Fruit fly (Drosophila melanogaster) whole organism, embryonic: ENCODE data around the gene mld.

ENCODE experiments used
- CG10543 ChIP-seq: fragments of 200-800 bp; sonication (Bioruptor generic); optimal IDR thresholded peaks from 3 replicates; lab custom pipeline; 2017; ENCODE audit warnings: missing biosample characterization, mild to moderate bottlenecking, missing genetic modification characterization, moderate library complexity
- CG11456 ChIP-seq: fragments of 200-800 bp; sonication (Bioruptor generic); IDR thresholded peaks from 3 replicates; pipeline ENCODE4 v1.3.6; 2022; ENCODE audit warnings: missing biosample characterization, missing genetic modification characterization
- CG12299 ChIP-seq: fragments of 200-800 bp; sonication (Bioruptor generic); optimal IDR thresholded peaks from 2 replicates; lab custom pipeline; 2018; ENCODE audit warnings: missing biosample characterization, mild to moderate bottlenecking, missing genetic modification characterization
- CG1233 ChIP-seq: fragments of 200-800 bp; sonication (Bioruptor generic); optimal IDR thresholded peaks from 4 replicates; lab custom pipeline; 2018; ENCODE audit warnings: missing biosample characterization, mild to moderate bottlenecking, missing genetic modification characterization
- CG13287 ChIP-seq: fragments of 200-800 bp; sonication (Bioruptor generic); IDR thresholded peaks from 2 replicates; pipeline ENCODE4 v1.3.6; 2022; ENCODE audit warnings: missing biosample characterization, missing genetic modification characterization; ENCODE audit not compliant: partially characterized antibody
- CG13424 ChIP-seq: fragments of 200-800 bp; sonication (Bioruptor generic); optimal IDR thresholded peaks from 2 replicates; lab custom pipeline; 2019; ENCODE audit warnings: missing biosample characterization, mild to moderate bottlenecking, missing genetic modification characterization, moderate library complexity
- CG13894 ChIP-seq: fragments of 200-800 bp; sonication (Bioruptor generic); optimal IDR thresholded peaks from 3 replicates; lab custom pipeline; 2018; ENCODE audit warnings: missing biosample characterization, mild to moderate bottlenecking, missing genetic modification characterization, moderate library complexity
- CG14667 ChIP-seq: fragments of 200-800 bp; sonication (Bioruptor generic); IDR thresholded peaks from 2 replicates; pipeline ENCODE4 v1.3.6; 2022; ENCODE audit warnings: missing biosample characterization, missing genetic modification characterization
- CG16813 ChIP-seq: fragments of 200-800 bp; sonication (Bioruptor generic); IDR thresholded peaks from 3 replicates; pipeline ENCODE4 v1.3.6; 2022; ENCODE audit warnings: missing biosample characterization, missing genetic modification characterization; ENCODE audit not compliant: partially characterized antibody
- CG17361 ChIP-seq: fragments of 200-800 bp; sonication (Bioruptor generic); IDR thresholded peaks from 3 replicates; pipeline ENCODE4 v1.3.6; 2022; ENCODE audit warnings: missing biosample characterization, missing genetic modification characterization
- CG1792 ChIP-seq: fragments of 200-800 bp; sonication (Bioruptor generic); optimal IDR thresholded peaks from 2 replicates; lab custom pipeline; 2016; ENCODE audit warnings: missing biosample characterization, missing genetic modification characterization
- CG2129 ChIP-seq: fragments of 200-800 bp; sonication (Bioruptor generic); IDR thresholded peaks from 2 replicates; pipeline ENCODE4 v1.3.6; 2022; ENCODE audit warnings: missing biosample characterization, missing genetic modification characterization; ENCODE audit not compliant: partially characterized antibody
- CG3281 ChIP-seq: fragments of 200-800 bp; sonication (Bioruptor generic); optimal IDR thresholded peaks from 3 replicates; lab custom pipeline; 2017; ENCODE audit warnings: missing biosample characterization, mild to moderate bottlenecking, missing genetic modification characterization
- CG34376 ChIP-seq: fragments of 200-800 bp; sonication (Bioruptor generic); optimal IDR thresholded peaks from 2 replicates; lab custom pipeline; 2018; ENCODE audit warnings: missing biosample characterization, mild to moderate bottlenecking, missing genetic modification characterization
- CG34422 ChIP-seq: fragments of 200-800 bp; sonication (Bioruptor generic); IDR thresholded peaks from 3 replicates; pipeline ENCODE4 v1.3.6; 2022; ENCODE audit warnings: missing biosample characterization, missing genetic modification characterization
- CG9727 ChIP-seq: fragments of 200-800 bp; sonication (Bioruptor generic); optimal IDR thresholded peaks from 3 replicates; lab custom pipeline; 2017; ENCODE audit warnings: missing biosample characterization, mild to moderate bottlenecking, missing genetic modification characterization
- Dad ChIP-seq: fragments of 200-800 bp; sonication (Bioruptor generic); optimal IDR thresholded peaks from 3 replicates; lab custom pipeline; 2016; ENCODE audit warnings: missing biosample characterization, missing genetic modification characterization
- Deaf1 ChIP-seq: fragments of 200-800 bp; optimal IDR thresholded peaks from 3 replicates; lab custom pipeline; 2019; ENCODE audit warnings: missing biosample characterization, mild to moderate bottlenecking, missing genetic modification characterization, moderate library complexity
- H2.0 ChIP-seq: fragments of 200-800 bp; sonication (Bioruptor generic); IDR thresholded peaks from 2 replicates; pipeline ENCODE4 v1.3.6; 2022; ENCODE audit warnings: missing biosample characterization, missing genetic modification characterization
- Jarid2 ChIP-seq: fragments of 200-800 bp; sonication (Bioruptor generic); optimal IDR thresholded peaks from 3 replicates; lab custom pipeline; 2017; ENCODE audit warnings: mild to moderate bottlenecking, missing biosample characterization, missing genetic modification reagents, missing genetic modification characterization
- Lpt ChIP-seq: fragments of >200 bp; optimal IDR thresholded peaks from 2 replicates; lab custom pipeline; 2018; ENCODE audit warnings: missing biosample characterization, missing genetic modification characterization
- Mes4 ChIP-seq: fragments of 200-800 bp; sonication (Bioruptor generic); optimal IDR thresholded peaks from 2 replicates; lab custom pipeline; 2016; ENCODE audit warnings: missing biosample characterization, missing genetic modification characterization
- Pdp1 ChIP-seq, 2 experiments: fragments of 200-800 bp; sonication (Bioruptor generic); optimal IDR thresholded peaks; 3 replicates each; lab custom pipeline; 2016; ENCODE audit warnings: missing biosample characterization in 2 of 2, missing genetic modification characterization in 2 of 2, mild to moderate bottlenecking in 1 of 2, moderate library complexity in 1 of 2
- Rfx ChIP-seq: fragments of 200-800 bp; sonication (Bioruptor generic); IDR thresholded peaks from 2 replicates; pipeline ENCODE4 v1.3.6; 2022; ENCODE audit warnings: missing biosample characterization, missing genetic modification characterization
- Side ChIP-seq: fragments of 200-800 bp; sonication (Bioruptor generic); optimal IDR thresholded peaks from 2 replicates; lab custom pipeline; 2016; ENCODE audit warnings: missing biosample characterization, missing genetic modification characterization
- Sry-β ChIP-seq: fragments of 200-800 bp; sonication (Bioruptor generic); optimal IDR thresholded peaks from 2 replicates; lab custom pipeline; 2018; ENCODE audit warnings: missing biosample characterization, mild to moderate bottlenecking, missing genetic modification characterization, moderate library complexity
- Xbp1 ChIP-seq: fragments of 200-800 bp; sonication (Bioruptor generic); optimal IDR thresholded peaks from 3 replicates; lab custom pipeline; 2016; ENCODE audit warnings: missing biosample characterization, mild to moderate bottlenecking, missing genetic modification characterization
- abd-A ChIP-seq: fragments of 200-800 bp; sonication (Bioruptor generic); optimal IDR thresholded peaks from 3 replicates; lab custom pipeline; 2019; ENCODE audit warnings: missing biosample characterization, mild to moderate bottlenecking, missing genetic modification characterization, moderate library complexity
- amos ChIP-seq: fragments of 200-800 bp; sonication (Bioruptor generic); IDR thresholded peaks from 2 replicates; pipeline ENCODE4 v1.3.6; 2022; ENCODE audit warnings: missing biosample characterization, missing genetic modification characterization; ENCODE audit not compliant: partially characterized antibody
- bowl ChIP-seq: fragments of 200-800 bp; sonication (Bioruptor generic); IDR thresholded peaks from 2 replicates; pipeline ENCODE4 v1.3.6; 2022; ENCODE audit warnings: missing biosample characterization, missing genetic modification characterization
- bsh ChIP-seq, 2 experiments: fragments of 200-800 bp; sonication (Bioruptor generic); optimal IDR thresholded peaks; 2 replicates each; lab custom pipeline; 2017 to 2018; ENCODE audit warnings: mild to moderate bottlenecking in 2 of 2, missing biosample characterization in 2 of 2, missing genetic modification characterization in 2 of 2, moderate library complexity in 1 of 2
- btn ChIP-seq: fragments of 200-800 bp; sonication (Bioruptor generic); optimal IDR thresholded peaks from 2 replicates; lab custom pipeline; 2016; ENCODE audit warnings: missing biosample characterization, missing genetic modification characterization
- chinmo ChIP-seq: fragments of 200-800 bp; sonication (Bioruptor generic); IDR thresholded peaks from 4 replicates; pipeline ENCODE4 v1.3.6; 2022; ENCODE audit warnings: missing biosample characterization, missing genetic modification characterization; ENCODE audit not compliant: partially characterized antibody
- ems ChIP-seq: fragments of 200-800 bp; sonication (Bioruptor generic); optimal IDR thresholded peaks from 3 replicates; lab custom pipeline; 2016; ENCODE audit warnings: missing biosample characterization, missing genetic modification characterization
- fu2 ChIP-seq: fragments of 200-800 bp; sonication (Bioruptor generic); optimal IDR thresholded peaks from 2 replicates; lab custom pipeline; 2016; ENCODE audit warnings: missing biosample characterization, missing genetic modification characterization
- gro ChIP-seq: fragments of 200-800 bp; sonication (Bioruptor generic); optimal IDR thresholded peaks from 2 replicates; lab custom pipeline; 2016; ENCODE audit warnings: missing biosample characterization, missing genetic modification characterization
- hb ChIP-seq: fragments of 200-800 bp; sonication (Bioruptor generic); IDR thresholded peaks from 3 replicates; pipeline ENCODE4 v1.3.6; 2022; ENCODE audit warnings: missing biosample characterization, missing genetic modification characterization; ENCODE audit not compliant: partially characterized antibody
- mld ChIP-seq: fragments of 200-800 bp; sonication (Bioruptor generic); IDR thresholded peaks from 3 replicates; pipeline ENCODE4 v1.3.6; 2022; ENCODE audit warnings: missing biosample characterization, missing genetic modification characterization; ENCODE audit not compliant: partially characterized antibody
- nerfin-1 ChIP-seq: fragments of 200-800 bp; sonication (Bioruptor generic); optimal IDR thresholded peaks from 3 replicates; lab custom pipeline; 2019; ENCODE audit warnings: missing biosample characterization, mild to moderate bottlenecking, missing genetic modification characterization, moderate library complexity
- org-1 ChIP-seq: fragments of 200-800 bp; sonication (Bioruptor generic); optimal IDR thresholded peaks from 2 replicates; lab custom pipeline; 2017; ENCODE audit warnings: missing biosample characterization, missing genetic modification characterization
- pum ChIP-seq: fragments of 200-800 bp; sonication (Bioruptor generic); optimal IDR thresholded peaks from 2 replicates; lab custom pipeline; 2016; ENCODE audit warnings: missing biosample characterization, missing genetic modification characterization
- sc ChIP-seq, 3 experiments: fragments of >200 bp in 2 of 3; fragments of 200-800 bp in 1 of 3; sonication (Bioruptor generic) in 1 of 3; optimal IDR thresholded peaks; 2 replicates in 2 of 3; 3 replicates in 1 of 3; lab custom pipeline; 2017; ENCODE audit warnings: mild to moderate bottlenecking in 1 of 3, missing biosample characterization in 1 of 3, missing genetic modification characterization in 1 of 3, missing genetic modification reagents in 1 of 3
- schlank ChIP-seq: fragments of 200-800 bp; sonication (Bioruptor generic); optimal IDR thresholded peaks from 2 replicates; lab custom pipeline; 2018; ENCODE audit warnings: missing biosample characterization, mild to moderate bottlenecking, missing genetic modification characterization
- sd ChIP-seq: fragments of 200-800 bp; sonication (Bioruptor generic); optimal IDR thresholded peaks from 3 replicates; lab custom pipeline; 2018; ENCODE audit warnings: missing biosample characterization, mild to moderate bottlenecking, missing genetic modification characterization, moderate library complexity
- seq ChIP-seq: fragments of 200-800 bp; sonication (Bioruptor generic); IDR thresholded peaks from 2 replicates; pipeline ENCODE4 v1.3.6; 2022; ENCODE audit warnings: missing biosample characterization, missing genetic modification characterization
- so ChIP-seq: fragments of 200-800 bp; sonication (Bioruptor generic); IDR thresholded peaks from 3 replicates; pipeline ENCODE4 v1.3.6; 2022; ENCODE audit warnings: missing biosample characterization, missing genetic modification characterization
- tin ChIP-seq: fragments of 200-800 bp; sonication (Bioruptor generic); optimal IDR thresholded peaks from 3 replicates; lab custom pipeline; 2016; ENCODE audit warnings: missing biosample characterization, missing genetic modification characterization
- tio ChIP-seq: fragments of 200-800 bp; sonication (Bioruptor generic); optimal IDR thresholded peaks from 2 replicates; lab custom pipeline; 2017; ENCODE audit warnings: missing biosample characterization, missing genetic modification characterization, inconsistent platforms
- vvl ChIP-seq: fragments of 200-800 bp; sonication (Bioruptor generic); IDR thresholded peaks from 2 replicates; pipeline ENCODE4 v1.3.6; 2022; ENCODE audit warnings: missing biosample characterization, missing genetic modification characterization

Gene mld

dm6 chr3R:24548832-24549231, 36.6 kb upstream of the mld start:
- TF ChIP-seq CG12299 (tag; lab: Kevin White, UChicago) (no peak), chinmo (GFP tag; lab: Robert Waterston, UW) (peak; percentile 73; the same call in 3 of the 4 replicates), CG9727 (GFP tag; lab: Kevin White, UChicago) (no peak), sd (peak; percentile 1), CG11456 (GFP tag; lab: Robert Waterston, UW) (no peak), hb (no peak), CG3281 (GFP tag; lab: Kevin White, UChicago) (no peak), Side (GFP tag; lab: Kevin White, UChicago) (no peak), Jarid2 (peak; percentile 49), CG34422 (GFP tag; lab: Robert Waterston, UW) (peak; percentile 26; the same call in 1 of the 3 replicates), mld (GFP tag; lab: Robert Waterston, UW) (no peak), Lpt (no peak), org-1 (GFP tag; lab: Kevin White, UChicago) (no peak), schlank (tag; lab: Kevin White, UChicago) (no peak), pum (GFP tag; lab: Kevin White, UChicago) (no peak), vvl (GFP tag; lab: Robert Waterston, UW) (0 out of 2 replicates have a peak, but pooled peaks have one; percentile 27), CG1792 (GFP tag; lab: Kevin White, UChicago) (no peak), CG13894 (peak; percentile 52), bsh (GFP tag; optimal IDR thresholded peaks at IDR 0.05; lab: Kevin White, UChicago) (no peak), CG14667 (GFP tag; lab: Robert Waterston, UW) (no peak), tin (GFP tag; lab: Kevin White, UChicago) (no peak), Mes4 (no peak), seq (GFP tag; lab: Robert Waterston, UW) (no peak), CG17361 (GFP tag; lab: Robert Waterston, UW) (no peak), CG34376 (peak; percentile 50), CG13287 (GFP tag; lab: Robert Waterston, UW) (peak; percentile 44; the same call in 1 of the 2 replicates), bowl (no peak), ems (GFP tag; lab: Kevin White, UChicago) (no peak), CG1233 (no peak), CG13424 (no peak), Rfx (peak; percentile 20; the same call in 1 of the 2 replicates), CG16813 (GFP tag; lab: Robert Waterston, UW) (no peak), Pdp1 (GFP tag; optimal IDR thresholded peaks at IDR 0.05; lab: Kevin White, UChicago) (peak in 1 of 2 experiments; percentile 68), Deaf1 (tag; lab: Kevin White, UChicago) (peak; percentile 14), CG2129 (GFP tag; lab: Robert Waterston, UW) (no peak), Xbp1 (no peak), gro (GFP tag; lab: Kevin White, UChicago) (peak; percentile 8), so (GFP tag; lab: Robert Waterston, UW) (no peak), CG10543 (peak; percentile 14), sc (optimal IDR thresholded peaks at IDR 0.05; lab: Kevin White, UChicago) (no peak), sc (GFP tag; optimal IDR thresholded peaks at IDR 0.05; lab: Kevin White, UChicago) (no peak), Sry-β (GFP tag; lab: Kevin White, UChicago) (no peak), abd-A (tag; lab: Kevin White, UChicago) (peak; percentile 53), fu2 (GFP tag; lab: Kevin White, UChicago) (no peak), nerfin-1 (tag; lab: Kevin White, UChicago) (no peak), tio (GFP tag; lab: Kevin White, UChicago) (no peak), H2.0 (no peak), Dad (GFP tag; lab: Kevin White, UChicago) (no peak), amos (GFP tag; lab: Robert Waterston, UW) (peak; percentile 49; the same call in 1 of the 2 replicates), btn (no peak)
